Worm (Caenorhabditis elegans) whole organism, L1 larva: ENCODE results near the gene ZK1290.15.

Source experiments
- C16A3.4 ChIP-seq: fragments of 150-350 bp; optimal IDR thresholded peaks from 2 replicates; lab custom pipeline; 2014; ENCODE audit warnings: missing biosample characterization, missing genetic modification characterization
- F16B12.6 ChIP-seq: fragments of 150-350 bp; optimal IDR thresholded peaks from 2 replicates; lab custom pipeline; 2014; ENCODE audit warnings: missing biosample characterization, missing genetic modification characterization
- ama-1 ChIP-seq: fragments of 150-350 bp; optimal IDR thresholded peaks from 2 replicates; lab custom pipeline; 2014
- blmp-1 ChIP-seq: fragments of 150-350 bp; optimal IDR thresholded peaks from 2 replicates; lab custom pipeline; 2014; ENCODE audit warnings: missing biosample characterization, missing genetic modification characterization
- ceh-63 ChIP-seq: fragments of 200-800 bp; sonication (Bioruptor generic); optimal IDR thresholded peaks from 2 replicates; lab custom pipeline; 2018; ENCODE audit warnings: mild to moderate bottlenecking, missing genetic modification characterization, missing compliant biosample characterization
- ceh-88 ChIP-seq: fragments of 200-800 bp; sonication (Bioruptor generic); IDR thresholded peaks from 2 replicates; pipeline ENCODE4 v1.3.6; 2022; ENCODE audit warnings: missing genetic modification characterization, missing compliant biosample characterization
- ceh-90 ChIP-seq: sonication (generic microtip); optimal IDR thresholded peaks from 2 replicates; lab custom pipeline; 2016; ENCODE audit warnings: missing genetic modification characterization, missing compliant biosample characterization
- dpl-1 ChIP-seq, 3 experiments: fragments of 150-350 bp in 2 of 3; sonication (generic microtip) in 1 of 3; optimal IDR thresholded peaks; 2 replicates each; lab custom pipeline; 2014 to 2017; ENCODE audit warnings: missing biosample characterization in 3 of 3, missing genetic modification characterization in 3 of 3, missing genetic modification reagents in 3 of 3
- efl-1 ChIP-seq, 4 experiments: fragments of 150-350 bp; optimal IDR thresholded peaks in 3 of 4; peaks in 1 of 4; 1 replicate in 1 of 4; 2 replicates in 3 of 4; lab custom pipeline; 2014; ENCODE audit warnings: missing biosample characterization in 2 of 4, missing genetic modification characterization in 2 of 4, missing genetic modification reagents in 2 of 4
- efl-3 ChIP-seq: fragments of 200-800 bp; sonication (Bioruptor generic); optimal IDR thresholded peaks from 2 replicates; lab custom pipeline; 2018; ENCODE audit warnings: mild to moderate bottlenecking, missing genetic modification characterization, missing compliant biosample characterization
- egl-13 ChIP-seq: sonication (generic microtip); optimal IDR thresholded peaks from 2 replicates; lab custom pipeline; 2016; ENCODE audit warnings: missing genotype, missing genetic modification reagents, missing genetic modification characterization, missing compliant biosample characterization
- elt-3 ChIP-seq, 6 experiments: fragments of 150-350 bp in 1 of 6; sonication (generic microtip); optimal IDR thresholded peaks; 2 replicates each; lab custom pipeline; 2017 to 2018; ENCODE audit warnings: missing biosample characterization in 6 of 6, missing genetic modification characterization in 6 of 6, inconsistent platforms in 1 of 6
- ets-5 ChIP-seq: fragments of 200-800 bp; sonication (Bioruptor generic); IDR thresholded peaks from 2 replicates; pipeline ENCODE4 v1.3.6; 2022; ENCODE audit warnings: missing genetic modification characterization, missing compliant biosample characterization
- fkh-8 ChIP-seq: sonication (generic microtip); optimal IDR thresholded peaks from 2 replicates; lab custom pipeline; 2016; ENCODE audit warnings: mild to moderate bottlenecking, missing genetic modification characterization, missing compliant biosample characterization
- grh-1 ChIP-seq: fragments of 200-800 bp; sonication (Bioruptor generic); IDR thresholded peaks from 2 replicates; pipeline ENCODE4 v1.3.6; 2022; ENCODE audit warnings: missing genetic modification reagents, missing genetic modification characterization, missing compliant biosample characterization
- hlh-17 ChIP-seq: fragments of 200-800 bp; sonication (Bioruptor generic); optimal IDR thresholded peaks from 2 replicates; lab custom pipeline; 2018; ENCODE audit warnings: missing genetic modification characterization, mild to moderate bottlenecking, missing compliant biosample characterization, moderate library complexity, borderline replicate concordance
- irx-1 ChIP-seq: sonication (generic microtip); optimal IDR thresholded peaks from 2 replicates; lab custom pipeline; 2016; ENCODE audit warnings: missing genetic modification characterization, missing compliant biosample characterization
- lin-15B ChIP-seq: fragments of 150-350 bp; sonication (generic microtip); optimal IDR thresholded peaks from 3 replicates; lab custom pipeline; 2014; ENCODE audit warnings: missing biosample characterization, missing genetic modification characterization
- lin-35 ChIP-seq, 2 experiments: fragments of 150-350 bp; optimal IDR thresholded peaks; 2 replicates each; lab custom pipeline; 2014; ENCODE audit warnings: missing biosample characterization in 2 of 2, missing genetic modification characterization in 2 of 2, missing genetic modification reagents in 2 of 2
- lin-39 ChIP-seq: fragments of 150-350 bp; optimal IDR thresholded peaks from 2 replicates; lab custom pipeline; 2014; ENCODE audit warnings: missing biosample characterization, missing genetic modification reagents, missing genetic modification characterization
- lsy-2 ChIP-seq, 2 experiments: fragments of 150-350 bp; optimal IDR thresholded peaks; 2 replicates each; lab custom pipeline; 2014; ENCODE audit warnings: missing biosample characterization in 2 of 2, missing genetic modification characterization in 2 of 2
- mab-9 ChIP-seq: fragments of 200-800 bp; sonication (Bioruptor generic); IDR thresholded peaks from 2 replicates; pipeline ENCODE4 v1.3.6; 2022; ENCODE audit warnings: missing genetic modification reagents, missing genetic modification characterization, missing compliant biosample characterization
- nhr-11 ChIP-seq: fragments of 150-350 bp; optimal IDR thresholded peaks from 2 replicates; lab custom pipeline; 2014; ENCODE audit warnings: missing biosample characterization, missing genetic modification characterization
- nhr-12 ChIP-seq: sonication (generic microtip); optimal IDR thresholded peaks from 2 replicates; lab custom pipeline; 2017; ENCODE audit warnings: missing biosample characterization, missing genetic modification characterization
- nhr-77 ChIP-seq: fragments of 150-350 bp; optimal IDR thresholded peaks from 2 replicates; lab custom pipeline; 2014; ENCODE audit warnings: missing biosample characterization, missing genetic modification characterization
- nhr-85 ChIP-seq: sonication (generic microtip); peaks from one replicate; lab custom pipeline; 2016; ENCODE audit warnings: missing genetic modification characterization, inconsistent platforms, missing compliant biosample characterization
- nhr-90 ChIP-seq: sonication (generic microtip); optimal IDR thresholded peaks from 2 replicates; lab custom pipeline; 2016; ENCODE audit warnings: mild to moderate bottlenecking, missing genetic modification characterization, missing compliant biosample characterization; ENCODE audit not compliant: poor library complexity
- pag-3 ChIP-seq: sonication (generic microtip); optimal IDR thresholded peaks from 2 replicates; lab custom pipeline; 2017; ENCODE audit warnings: missing genetic modification characterization, mild to moderate bottlenecking, missing compliant biosample characterization, antibody characterized with exemption, borderline replicate concordance; ENCODE audit not compliant: insufficient read depth
- pax-3 ChIP-seq: fragments of 200-800 bp; sonication (Bioruptor generic); optimal IDR thresholded peaks from 2 replicates; lab custom pipeline; 2018; ENCODE audit warnings: mild to moderate bottlenecking, missing genetic modification characterization, moderate library complexity, missing compliant biosample characterization
- pqm-1 ChIP-seq: sonication (generic microtip); optimal IDR thresholded peaks from 3 replicates; lab custom pipeline; 2017; ENCODE audit warnings: missing biosample characterization, missing genetic modification characterization
- rnt-1 ChIP-seq: sonication (generic microtip); optimal IDR thresholded peaks from 2 replicates; lab custom pipeline; 2016; ENCODE audit warnings: mild to moderate bottlenecking, missing genetic modification characterization, moderate library complexity, missing compliant biosample characterization
- skn-1 ChIP-seq: fragments of 150-350 bp; optimal IDR thresholded peaks from 2 replicates; lab custom pipeline; 2014; ENCODE audit warnings: missing biosample characterization, missing genetic modification characterization
- snu-23 ChIP-seq: sonication (generic microtip); optimal IDR thresholded peaks from 2 replicates; lab custom pipeline; 2016; ENCODE audit warnings: missing genetic modification characterization, missing compliant biosample characterization
- sox-4 ChIP-seq: sonication (generic microtip); optimal IDR thresholded peaks from 2 replicates; lab custom pipeline; 2016; ENCODE audit warnings: missing genetic modification characterization, missing compliant biosample characterization
- sptf-1 ChIP-seq: fragments of 150-350 bp; optimal IDR thresholded peaks from 2 replicates; lab custom pipeline; 2014; ENCODE audit warnings: missing biosample characterization, missing genetic modification characterization
- sup-37 ChIP-seq: fragments of 200-800 bp; sonication (Bioruptor generic); optimal IDR thresholded peaks from 2 replicates; lab custom pipeline; 2018; ENCODE audit warnings: mild to moderate bottlenecking, missing genetic modification characterization, missing compliant biosample characterization
- swsn-7 ChIP-seq: sonication (generic microtip); optimal IDR thresholded peaks from 2 replicates; lab custom pipeline; 2016; ENCODE audit warnings: missing genetic modification characterization, missing compliant biosample characterization
- tbx-2 ChIP-seq: sonication (generic microtip); optimal IDR thresholded peaks from 2 replicates; lab custom pipeline; 2016; ENCODE audit warnings: missing genetic modification characterization, missing compliant biosample characterization
- unc-30 ChIP-seq: sonication (generic microtip); optimal IDR thresholded peaks from 2 replicates; lab custom pipeline; 2017; ENCODE audit warnings: missing biosample characterization, missing genetic modification characterization
- unc-62 ChIP-seq: fragments of 150-350 bp; optimal IDR thresholded peaks from 2 replicates; lab custom pipeline; 2014; ENCODE audit warnings: missing biosample characterization, missing genetic modification reagents, missing genetic modification characterization
- xbp-1 ChIP-seq: sonication (generic microtip); optimal IDR thresholded peaks from 2 replicates; lab custom pipeline; 2016; ENCODE audit warnings: missing genetic modification characterization, missing compliant biosample characterization

ZK1290.15 gene

DNA sequence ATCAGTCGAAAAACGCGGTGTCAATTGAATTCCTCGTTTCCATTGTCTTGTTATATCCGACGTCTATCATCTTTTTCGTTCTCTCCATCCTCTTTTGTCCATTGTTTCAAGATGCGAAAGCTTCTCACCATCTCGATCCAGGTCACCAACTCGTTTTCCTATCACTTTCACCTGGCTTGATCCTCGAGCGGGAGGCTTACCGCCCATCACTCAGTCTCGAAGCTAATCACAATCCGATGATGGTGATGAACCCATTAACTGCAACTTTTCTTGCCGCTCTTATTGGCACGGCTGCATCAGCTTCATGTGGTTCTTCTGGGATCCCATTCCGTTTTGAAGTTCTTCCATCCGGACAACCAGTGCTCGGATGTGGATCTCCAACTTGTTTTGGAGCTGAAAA, 7.6 kb downstream of the ZK1290.15 start, which contains the start of gene wrt-1:
Gene wrt-1 (plus strand): TSS at position 53 of the 400 bp plus-strand sequence.
- TF ChIP-seq efl-3 (no peak), efl-1 (optimal IDR thresholded peaks at IDR 0.05; lab: Kevin White, UChicago) (no peak), efl-1 (GFP tag; optimal IDR thresholded peaks at IDR 0.05 in 1 of 2; lab: Kevin White, UChicago) (peak in 1 of 2 experiments; percentile 10), sup-37 (GFP tag; lab: Kevin White, UChicago) (no peak), F16B12.6 (tag; lab: Kevin White, UChicago) (no peak), lin-35 (GFP tag; optimal IDR thresholded peaks at IDR 0.05; lab: Kevin White, UChicago) (no peak), snu-23 (GFP tag; lab: Kevin White, UChicago) (no peak), mab-9 (GFP tag; lab: Robert Waterston, UW) (no peak), unc-62 (GFP tag; lab: Kevin White, UChicago) (no peak), lin-15B (tag; lab: Kevin White, UChicago) (no peak), blmp-1 (tag; lab: Kevin White, UChicago) (peak; percentile 94)

DNA sequence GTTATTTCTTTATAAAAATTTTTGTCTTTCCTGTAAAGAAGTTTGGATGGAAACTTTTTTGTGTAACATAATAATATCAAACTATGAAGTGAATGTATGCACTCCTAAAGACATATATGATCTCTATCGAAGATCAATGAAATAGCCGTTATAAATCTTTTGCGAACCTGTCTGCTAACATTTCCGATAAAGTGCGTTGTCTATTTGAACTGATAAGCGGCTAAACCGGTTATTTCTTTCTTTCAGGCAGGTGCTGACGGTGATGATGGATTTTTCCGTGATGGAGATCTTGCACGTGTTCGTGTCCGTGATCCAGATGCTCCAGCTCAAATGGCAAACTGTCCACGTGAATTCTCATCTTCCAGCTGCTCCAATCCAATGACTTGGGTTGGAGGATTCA, 8.1 kb downstream of the ZK1290.15 start:
- no peak for TF ChIP-seq sup-37 (GFP tag; lab: Kevin White, UChicago)
- TF ChIP-seq efl-1 (optimal IDR thresholded peaks at IDR 0.05; lab: Kevin White, UChicago) = no peak
- peak in 1 of 2 experiments; percentile 72 for TF ChIP-seq efl-1 (GFP tag; optimal IDR thresholded peaks at IDR 0.05 in 1 of 2; lab: Kevin White, UChicago)
- peak in 3 of 6 experiments; percentile 3 to 26 (median 9) for TF ChIP-seq elt-3 (tag; optimal IDR thresholded peaks at IDR 0.05; lab: Kevin White, UChicago)
- no peak for TF ChIP-seq ceh-63 (GFP tag; lab: Kevin White, UChicago)
- peak; percentile 69 for TF ChIP-seq nhr-85 (tag; lab: Kevin White, UChicago)
- peak; percentile 62; the same call in 1 of the 2 replicates for TF ChIP-seq grh-1
- no peak for TF ChIP-seq nhr-12 (tag; lab: Kevin White, UChicago)
- TF ChIP-seq blmp-1 (tag; lab: Kevin White, UChicago) = peak; percentile 64

DNA sequence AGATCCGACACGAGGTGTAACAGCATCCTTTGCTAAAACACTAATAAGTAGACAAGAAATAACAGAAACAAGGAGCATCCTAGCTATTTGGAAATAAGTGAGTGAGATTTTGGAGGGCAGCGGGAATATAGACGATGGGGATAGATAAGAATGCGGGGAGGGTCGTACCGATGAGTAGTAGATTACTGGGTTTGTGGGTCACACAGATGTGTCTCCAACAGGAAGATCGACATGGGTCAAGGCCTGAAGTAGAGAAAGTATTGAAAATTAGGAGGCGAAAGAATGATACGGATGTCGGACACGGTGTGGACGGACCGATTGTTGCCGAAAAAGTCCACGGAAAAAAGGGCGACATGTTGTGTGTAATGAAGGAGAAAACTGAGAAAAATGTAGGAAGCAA, 11.0 kb downstream of the ZK1290.15 start, which contains the start of gene wrt-10:
Gene wrt-10 (minus strand): TSS at position 195 of the 400 bp plus-strand sequence.
- TF ChIP-seq egl-13 (tag; lab: Kevin White, UChicago) = no peak
- TF ChIP-seq blmp-1 (tag; lab: Kevin White, UChicago) = peak; percentile 91
- peak; percentile 57 for TF ChIP-seq nhr-85 (tag; lab: Kevin White, UChicago)
- TF ChIP-seq sptf-1 (tag; lab: Kevin White, UChicago) = no peak

DNA sequence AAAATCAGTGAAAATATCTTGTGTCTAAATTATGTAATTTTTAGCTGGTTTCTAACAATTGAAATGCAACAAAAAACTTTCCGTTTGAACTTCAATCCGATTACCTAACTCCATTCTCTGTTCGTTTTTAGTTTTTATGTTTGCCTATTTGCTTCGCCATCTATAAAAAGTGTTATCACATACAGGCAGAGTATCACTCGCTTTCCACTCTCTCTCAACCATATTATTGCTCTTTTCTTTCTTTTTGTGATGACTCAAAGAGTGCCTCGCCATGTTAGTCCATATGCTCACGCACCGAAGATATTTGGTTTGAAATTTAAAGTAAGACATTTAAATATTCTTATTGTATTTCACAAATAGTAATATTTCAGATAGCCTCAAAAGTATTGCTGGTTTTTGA, 11.6 kb downstream of the ZK1290.15 start, which contains the start of gene ZK1290.13:
Gene ZK1290.13 (plus strand): TSS at position 73 of the 400 bp plus-strand sequence.
- TF ChIP-seq efl-3 = no peak

DNA sequence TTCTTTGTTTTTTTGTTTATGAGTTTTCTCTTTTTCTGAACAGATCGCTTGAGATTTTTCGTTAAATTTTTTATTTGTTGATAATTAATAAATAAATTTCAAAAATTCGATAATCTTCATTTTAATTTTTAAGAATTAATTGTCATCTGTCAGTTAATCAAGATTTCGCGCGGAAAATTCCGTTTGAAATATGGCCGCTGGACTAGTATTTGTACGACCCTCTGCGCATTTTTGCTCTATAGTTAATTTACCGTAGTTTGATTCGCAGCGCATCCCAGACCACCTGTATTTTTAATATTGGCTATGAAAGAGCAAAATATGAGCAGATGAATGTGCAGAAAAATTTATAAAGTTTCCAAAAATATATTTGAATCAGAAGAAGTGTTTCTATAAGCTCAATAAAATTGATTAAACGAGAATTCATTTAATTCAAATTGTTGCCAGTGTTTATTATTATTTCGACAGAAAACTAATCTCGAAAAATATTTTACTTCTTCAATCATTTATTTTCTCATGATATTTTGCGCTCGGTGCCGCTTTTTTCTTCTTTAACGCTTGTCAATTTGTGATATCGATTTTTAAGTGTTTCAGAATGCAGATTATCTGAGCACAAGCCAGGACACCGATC, 14.3 kb downstream of the ZK1290.15 start, which contains the start of gene nfi-1:
Gene nfi-1 (plus strand): TSS at position 578 of the 628 bp plus-strand sequence.
- TF ChIP-seq unc-30 (tag; lab: Kevin White, UChicago) (no peak), lsy-2 (tag; optimal IDR thresholded peaks at IDR 0.05; lab: Kevin White, UChicago) (peak; percentile 75 to 97), xbp-1 (peak; percentile 53), lin-39 (tag; lab: Kevin White, UChicago) (no peak), pag-3 (tag; lab: Kevin White, UChicago) (no peak), nhr-77 (tag; lab: Kevin White, UChicago) (no peak), unc-62 (GFP tag; lab: Kevin White, UChicago) (no peak), C16A3.4 (peak; percentile 72), sox-4 (tag; lab: Kevin White, UChicago) (no peak), dpl-1 (GFP tag; optimal IDR thresholded peaks at IDR 0.05; lab: Kevin White, UChicago) (peak; percentile 65 to 87 (median 76)), irx-1 (tag; lab: Kevin White, UChicago) (no peak), hlh-17 (no peak), sup-37 (GFP tag; lab: Kevin White, UChicago) (no peak), efl-3 (no peak), swsn-7 (tag; lab: Kevin White, UChicago) (peak; percentile 17), lin-15B (tag; lab: Kevin White, UChicago) (peak; percentile 67), pqm-1 (no peak), pax-3 (tag; lab: Kevin White, UChicago) (no peak), fkh-8 (tag; lab: Kevin White, UChicago) (no peak), F16B12.6 (tag; lab: Kevin White, UChicago) (no peak), tbx-2 (tag; lab: Kevin White, UChicago) (peak; percentile 53), ama-1 (no peak), ceh-90 (no peak), nhr-90 (tag; lab: Kevin White, UChicago) (peak; percentile 11), nhr-11 (tag; lab: Kevin White, UChicago) (no peak), skn-1 (tag; lab: Kevin White, UChicago) (peak; percentile 37), nhr-85 (tag; lab: Kevin White, UChicago) (peak; percentile 13), ceh-88 (no peak), rnt-1 (tag; lab: Kevin White, UChicago) (peak; percentile 72), ets-5 (GFP tag; lab: Robert Waterston, UW) (no peak)
